Worm (Caenorhabditis elegans) whole organism, L2 larva: ENCODE results near the gene C06E1.9.

Experiments
- ceh-82 ChIP-seq: fragments of 150-350 bp; optimal IDR thresholded peaks from 2 replicates; lab custom pipeline; 2014; ENCODE audit warnings: missing biosample characterization, missing genetic modification characterization
- crh-2 ChIP-seq: sonication (generic microtip); optimal IDR thresholded peaks from 2 replicates; lab custom pipeline; 2017; ENCODE audit warnings: missing biosample characterization, missing genetic modification characterization
- dmd-4 ChIP-seq: sonication (generic microtip); optimal IDR thresholded peaks from 2 replicates; lab custom pipeline; 2017; ENCODE audit warnings: missing biosample characterization, missing genetic modification characterization
- elt-1 ChIP-seq: fragments of 150-350 bp; optimal IDR thresholded peaks from 2 replicates; lab custom pipeline; 2014; ENCODE audit warnings: missing biosample characterization, missing genetic modification characterization
- nhr-237 ChIP-seq: fragments of 150-350 bp; optimal IDR thresholded peaks from 2 replicates; lab custom pipeline; 2014; ENCODE audit warnings: missing biosample characterization, missing genetic modification characterization
- skn-1 ChIP-seq: sonication (generic microtip); optimal IDR thresholded peaks from 2 replicates; lab custom pipeline; 2017; ENCODE audit warnings: missing biosample characterization, missing genetic modification characterization

- no peak for TF ChIP-seq elt-1 (tag; lab: Kevin White, UChicago)
- TF ChIP-seq ceh-82 (tag; lab: Kevin White, UChicago), result no peak
- TF ChIP-seq nhr-237, result no peak
- TF ChIP-seq crh-2 (tag; lab: Kevin White, UChicago), result no peak
- no peak for TF ChIP-seq skn-1
- TF ChIP-seq dmd-4 (tag; lab: Kevin White, UChicago), result no peak
Observed at ce11 chrIII:8575359-8576101, 34.1 kb downstream of the C06E1.9 start.
